Fruit fly (Drosophila melanogaster): ENCODE results near the gene CG5114.

CG5114 gene

dm6 chr3L:15011638-15012335, 29.2 kb downstream of the CG5114 start (continued):
- TF ChIP-seq CG12942 (GFP tag; optimal IDR thresholded peaks at IDR 0.05) (peak; percentile 57), CG11093 (GFP tag; IDR thresholded peaks at IDR 0.05) (0 out of 3 replicates have a peak, but pooled peaks have one; percentile 36), Ada2b (GFP tag; IDR thresholded peaks at IDR 0.05) (peak; percentile 79), CG7786 (GFP tag; optimal IDR thresholded peaks at IDR 0.05) (no peak), p53 (GFP tag; optimal IDR thresholded peaks at IDR 0.05) (no peak), CG17385 (GFP tag; optimal IDR thresholded peaks at IDR 0.05) (peak; percentile 77), CG11723 (GFP tag; optimal IDR thresholded peaks at IDR 0.05) (peak; percentile 51), trem (tag; optimal IDR thresholded peaks at IDR 0.05) (peak; percentile 74), Med (GFP tag) (peak; percentile 82), D (optimal IDR thresholded peaks at IDR 0.05) (no peak), D (GFP tag; optimal IDR thresholded peaks at IDR 0.05) (peak; percentile 70), H2.0 (GFP tag; IDR thresholded peaks at IDR 0.05) (peak; percentile 57; the same call in 1 of the 2 replicates), hth (optimal IDR thresholded peaks at IDR 0.05) (no peak), Elba2 (GFP tag; optimal IDR thresholded peaks at IDR 0.05) (no peak), CG9817 (tag; optimal IDR thresholded peaks at IDR 0.05) (peak; percentile 68), Ets65A (GFP tag) (peak; percentile 92), Taf1 (GFP tag; IDR thresholded peaks at IDR 0.05) (peak; percentile 55; the same call in 1 of the 2 replicates), Dref (GFP tag; IDR thresholded peaks at IDR 0.05) (no peak), fd3F (GFP tag; optimal IDR thresholded peaks at IDR 0.05) (peak; percentile 68), bsh (GFP tag; optimal IDR thresholded peaks at IDR 0.05) (peak; percentile 42 to 85), CG12744 (GFP tag; optimal IDR thresholded peaks at IDR 0.05) (no peak), CG2889 (GFP tag; IDR thresholded peaks at IDR 0.05) (peak; percentile 24; the same call in 1 of the 3 replicates), jumu (GFP tag; optimal IDR thresholded peaks at IDR 0.05) (peak; percentile 15), HLHmδ (GFP tag; optimal IDR thresholded peaks at IDR 0.05) (no peak), mirr (GFP tag; optimal IDR thresholded peaks at IDR 0.05) (peak; percentile 5), CG15601 (tag; optimal IDR thresholded peaks at IDR 0.05) (peak; percentile 72), CG17612 (GFP tag; IDR thresholded peaks at IDR 0.05) (peak; percentile 16; the same call in 1 of the 2 replicates), CG11504 (tag; optimal IDR thresholded peaks at IDR 0.05) (peak; percentile 89), CG11456 (GFP tag; IDR thresholded peaks at IDR 0.05) (0 out of 3 replicates have a peak, but pooled peaks have one; percentile 18), CG1602 (GFP tag; optimal IDR thresholded peaks at IDR 0.05) (peak; percentile 60), Abd-B (GFP tag; optimal IDR thresholded peaks at IDR 0.05) (peak; percentile 87), org-1 (GFP tag; optimal IDR thresholded peaks at IDR 0.05) (peak; percentile 62), CG9932 (GFP tag; IDR thresholded peaks at IDR 0.05) (no peak), B-H1 (GFP tag; IDR thresholded peaks at IDR 0.05) (peak; percentile 49), Dp (GFP tag; optimal IDR thresholded peaks at IDR 0.05) (no peak), Deaf1 (tag; optimal IDR thresholded peaks at IDR 0.05) (peak; percentile 51), HLH4C (GFP tag; IDR thresholded peaks at IDR 0.05; ENCODE audit: partially characterized antibody) (no peak), nerfin-1 (tag; optimal IDR thresholded peaks at IDR 0.05) (peak; percentile 74), CG3838 (GFP tag; optimal IDR thresholded peaks at IDR 0.05) (peak; percentile 36), insv (GFP tag; optimal IDR thresholded peaks at IDR 0.05) (no peak), CG9876 (GFP tag; optimal IDR thresholded peaks at IDR 0.05) (no peak), CG12769 (tag; optimal IDR thresholded peaks at IDR 0.05) (peak; percentile 18), CG6689 (GFP tag; IDR thresholded peaks at IDR 0.05) (peak; percentile 78), MBD-R2 (GFP tag; IDR thresholded peaks at IDR 0.05) (peak; percentile 39; the same call in 1 of the 2 replicates), Sry-β (GFP tag; optimal IDR thresholded peaks at IDR 0.05) (no peak), gcm2 (GFP tag; optimal IDR thresholded peaks at IDR 0.05) (no peak), lola (GFP tag; optimal IDR thresholded peaks at IDR 0.05) (peak in 1 of 3 experiments; percentile 80), CG12071 (GFP tag; optimal IDR thresholded peaks at IDR 0.05) (peak; percentile 41), CG9609 (GFP tag; optimal IDR thresholded peaks at IDR 0.05) (peak; percentile 6), gsb (GFP tag; IDR thresholded peaks at IDR 0.05) (peak; percentile 29; the same call in 1 of the 2 replicates)

Data from whole organism, embryonic.